Fruit fly (Drosophila melanogaster) whole organism, embryonic: ENCODE measurements around the gene CG6216.

ENCODE experiments used
- BEAF-32 ChIP-seq: fragments of 200-800 bp; sonication (Bioruptor generic); optimal IDR thresholded peaks from 3 replicates; lab custom pipeline; 2017; ENCODE audit warnings: missing biosample characterization, missing genetic modification characterization, mild to moderate bottlenecking, moderate library complexity, missing genetic modification reagents
- Bgb ChIP-seq: fragments of 200-800 bp; sonication (Bioruptor generic); IDR thresholded peaks from 2 replicates; pipeline ENCODE4 v1.3.6; 2022; ENCODE audit warnings: missing biosample characterization, missing genetic modification characterization; ENCODE audit not compliant: partially characterized antibody
- BtbVII ChIP-seq: fragments of 200-800 bp; sonication (Bioruptor generic); optimal IDR thresholded peaks from 3 replicates; lab custom pipeline; 2017; ENCODE audit warnings: missing biosample characterization, mild to moderate bottlenecking, missing genetic modification characterization
- Bteb2 ChIP-seq: fragments of 200-800 bp; sonication (Bioruptor generic); optimal IDR thresholded peaks from 2 replicates; lab custom pipeline; 2016; ENCODE audit warnings: missing biosample characterization, missing genetic modification characterization
- CG11247 ChIP-seq: fragments of 200-800 bp; sonication (Bioruptor generic); IDR thresholded peaks from 2 replicates; pipeline ENCODE4 v1.3.6; 2022; ENCODE audit warnings: missing biosample characterization, missing genetic modification characterization
- CG11398 ChIP-seq: fragments of 200-800 bp; sonication (Bioruptor generic); optimal IDR thresholded peaks from 2 replicates; lab custom pipeline; 2016; ENCODE audit warnings: missing biosample characterization, missing genetic modification characterization
- CG11456 ChIP-seq: fragments of 200-800 bp; sonication (Bioruptor generic); IDR thresholded peaks from 3 replicates; pipeline ENCODE4 v1.3.6; 2022; ENCODE audit warnings: missing biosample characterization, missing genetic modification characterization
- CG12219 ChIP-seq: fragments of 200-800 bp; sonication (Bioruptor generic); optimal IDR thresholded peaks from 3 replicates; lab custom pipeline; 2018; ENCODE audit warnings: missing biosample characterization, mild to moderate bottlenecking, missing genetic modification characterization
- CG12236 ChIP-seq: fragments of 200-800 bp; sonication (Bioruptor generic); optimal IDR thresholded peaks from 2 replicates; lab custom pipeline; 2016; ENCODE audit warnings: missing biosample characterization, missing genetic modification characterization
- CG12391 ChIP-seq: fragments of 200-800 bp; sonication (Bioruptor generic); optimal IDR thresholded peaks from 3 replicates; lab custom pipeline; 2018; ENCODE audit warnings: missing biosample characterization, mild to moderate bottlenecking, missing genetic modification characterization, moderate library complexity
- CG14441 ChIP-seq: fragments of 200-800 bp; sonication (Bioruptor generic); IDR thresholded peaks from 2 replicates; pipeline ENCODE4 v1.3.6; 2022; ENCODE audit warnings: missing biosample characterization, missing genetic modification characterization
- CG1529 ChIP-seq: fragments of 200-800 bp; sonication (Bioruptor generic); optimal IDR thresholded peaks from 3 replicates; lab custom pipeline; 2018; ENCODE audit warnings: missing biosample characterization, missing genetic modification characterization
- CG17385 ChIP-seq: fragments of 200-800 bp; sonication (Bioruptor generic); optimal IDR thresholded peaks from 3 replicates; lab custom pipeline; 2018; ENCODE audit warnings: missing biosample characterization, mild to moderate bottlenecking, missing genetic modification characterization
- CG1792 ChIP-seq: fragments of 200-800 bp; sonication (Bioruptor generic); optimal IDR thresholded peaks from 2 replicates; lab custom pipeline; 2016; ENCODE audit warnings: missing biosample characterization, missing genetic modification characterization
- CG30431 ChIP-seq: fragments of 200-800 bp; sonication (Bioruptor generic); optimal IDR thresholded peaks from 2 replicates; lab custom pipeline; 2017; ENCODE audit warnings: missing biosample characterization, missing genetic modification characterization
- CG3281 ChIP-seq: fragments of 200-800 bp; sonication (Bioruptor generic); optimal IDR thresholded peaks from 3 replicates; lab custom pipeline; 2017; ENCODE audit warnings: missing biosample characterization, mild to moderate bottlenecking, missing genetic modification characterization
- CG33213 ChIP-seq: fragments of 200-800 bp; sonication (Bioruptor generic); optimal IDR thresholded peaks from 3 replicates; lab custom pipeline; 2016; ENCODE audit warnings: missing biosample characterization, missing genetic modification characterization
- CG34376 ChIP-seq: fragments of 200-800 bp; sonication (Bioruptor generic); optimal IDR thresholded peaks from 2 replicates; lab custom pipeline; 2018; ENCODE audit warnings: missing biosample characterization, mild to moderate bottlenecking, missing genetic modification characterization
- CG5245 ChIP-seq: fragments of 200-800 bp; sonication (Bioruptor generic); optimal IDR thresholded peaks from 3 replicates; lab custom pipeline; 2016; ENCODE audit warnings: missing biosample characterization, missing genetic modification characterization
- CG8281 ChIP-seq: fragments of 200-800 bp; sonication (Bioruptor generic); optimal IDR thresholded peaks from 2 replicates; lab custom pipeline; 2018; ENCODE audit warnings: missing biosample characterization, mild to moderate bottlenecking, missing genetic modification characterization, moderate library complexity
- CG8765 ChIP-seq: fragments of 200-800 bp; sonication (Bioruptor generic); IDR thresholded peaks from 2 replicates; pipeline ENCODE4 v1.3.6; 2022; ENCODE audit warnings: missing biosample characterization, missing genetic modification characterization
- Drgx ChIP-seq: fragments of 200-800 bp; sonication (Bioruptor generic); IDR thresholded peaks from 2 replicates; pipeline ENCODE4 v1.3.6; 2022; ENCODE audit warnings: missing biosample characterization, missing genetic modification characterization
- Ets97D ChIP-seq: fragments of 200-800 bp; sonication (Bioruptor generic); optimal IDR thresholded peaks from 3 replicates; lab custom pipeline; 2016; ENCODE audit warnings: missing biosample characterization, missing genetic modification characterization
- Fer1 ChIP-seq: fragments of 200-800 bp; sonication (Bioruptor generic); optimal IDR thresholded peaks from 2 replicates; lab custom pipeline; 2017; ENCODE audit warnings: missing biosample characterization, mild to moderate bottlenecking, missing genetic modification characterization
- H2.0 ChIP-seq: fragments of 200-800 bp; sonication (Bioruptor generic); IDR thresholded peaks from 2 replicates; pipeline ENCODE4 v1.3.6; 2022; ENCODE audit warnings: missing biosample characterization, missing genetic modification characterization
- Hmr ChIP-seq: fragments of 200-800 bp; sonication (Bioruptor generic); optimal IDR thresholded peaks from 3 replicates; lab custom pipeline; 2017; ENCODE audit warnings: mild to moderate bottlenecking, missing biosample characterization, missing genetic modification reagents, missing genetic modification characterization
- Kr ChIP-seq: fragments of 200-800 bp; sonication (Bioruptor generic); optimal IDR thresholded peaks from 2 replicates; lab custom pipeline; 2017; ENCODE audit warnings: missing biosample characterization, mild to moderate bottlenecking, missing genetic modification characterization
- Lim3 ChIP-seq: fragments of 200-800 bp; sonication (Bioruptor generic); IDR thresholded peaks from 2 replicates; pipeline ENCODE4 v1.3.6; 2022; ENCODE audit warnings: missing biosample characterization, missing genetic modification characterization
- Myb ChIP-seq: fragments of 200-800 bp; sonication (Bioruptor generic); optimal IDR thresholded peaks from 2 replicates; lab custom pipeline; 2016; ENCODE audit warnings: missing biosample characterization, missing genetic modification characterization
- Sox100B ChIP-seq: fragments of 200-800 bp; sonication (Bioruptor generic); optimal IDR thresholded peaks from 3 replicates; lab custom pipeline; 2018; ENCODE audit warnings: missing biosample characterization, mild to moderate bottlenecking, missing genetic modification characterization
- Sry-β ChIP-seq: fragments of 200-800 bp; sonication (Bioruptor generic); optimal IDR thresholded peaks from 2 replicates; lab custom pipeline; 2018; ENCODE audit warnings: missing biosample characterization, mild to moderate bottlenecking, missing genetic modification characterization, moderate library complexity
- ac ChIP-seq: fragments of 200-800 bp; sonication (Bioruptor generic); optimal IDR thresholded peaks from 3 replicates; lab custom pipeline; 2017; ENCODE audit warnings: missing biosample characterization, mild to moderate bottlenecking, missing genetic modification characterization
- al ChIP-seq: fragments of 200-800 bp; sonication (Bioruptor generic); IDR thresholded peaks from 2 replicates; pipeline ENCODE4 v1.3.6; 2022; ENCODE audit warnings: missing biosample characterization, missing genetic modification characterization
- cas ChIP-seq: fragments of 200-800 bp; sonication (Bioruptor generic); IDR thresholded peaks from 2 replicates; pipeline ENCODE4 v1.3.6; 2022; ENCODE audit warnings: missing biosample characterization, missing genetic modification characterization
- crol ChIP-seq: fragments of 200-800 bp; sonication (Bioruptor generic); IDR thresholded peaks from 2 replicates; pipeline ENCODE4 v1.3.6; 2022; ENCODE audit warnings: missing biosample characterization, missing genetic modification characterization
- eve ChIP-seq, 2 experiments: fragments of >200 bp; optimal IDR thresholded peaks; 2 replicates each; lab custom pipeline; 2017; ENCODE audit warnings: missing biosample characterization in 2 of 2, missing genetic modification characterization in 2 of 2
- fru ChIP-seq: fragments of >200 bp; optimal IDR thresholded peaks from 2 replicates; lab custom pipeline; 2017
- fu2 ChIP-seq: fragments of 200-800 bp; sonication (Bioruptor generic); optimal IDR thresholded peaks from 2 replicates; lab custom pipeline; 2016; ENCODE audit warnings: missing biosample characterization, missing genetic modification characterization
- grn ChIP-seq: fragments of 200-800 bp; sonication (Bioruptor generic); optimal IDR thresholded peaks from 3 replicates; lab custom pipeline; 2017; ENCODE audit warnings: missing biosample characterization, missing genetic modification characterization
- hb ChIP-seq: fragments of 200-800 bp; sonication (Bioruptor generic); IDR thresholded peaks from 3 replicates; pipeline ENCODE4 v1.3.6; 2022; ENCODE audit warnings: missing biosample characterization, missing genetic modification characterization; ENCODE audit not compliant: partially characterized antibody
- jing ChIP-seq: fragments of 200-800 bp; sonication (Bioruptor generic); optimal IDR thresholded peaks from 2 replicates; lab custom pipeline; 2018; ENCODE audit warnings: missing biosample characterization, mild to moderate bottlenecking, missing genetic modification characterization
- lmd ChIP-seq: fragments of 200-800 bp; sonication (Bioruptor generic); IDR thresholded peaks from 2 replicates; pipeline ENCODE4 v1.3.6; 2022; ENCODE audit warnings: missing biosample characterization, missing genetic modification characterization
- lov ChIP-seq, 2 experiments: fragments of 200-800 bp in 1 of 2; fragments of >200 bp in 1 of 2; sonication (Bioruptor generic) in 1 of 2; IDR thresholded peaks in 1 of 2; optimal IDR thresholded peaks in 1 of 2; 2 replicates in 1 of 2; 3 replicates in 1 of 2; pipeline versions ENCODE4 v1.3.6 to Lab custom; 2017 to 2022; ENCODE audit warnings: missing biosample characterization in 1 of 2, missing genetic modification characterization in 1 of 2
- nau ChIP-seq: fragments of 200-800 bp; sonication (Bioruptor generic); optimal IDR thresholded peaks from 3 replicates; lab custom pipeline; 2017; ENCODE audit warnings: missing biosample characterization, mild to moderate bottlenecking, missing genetic modification characterization, missing genetic modification reagents
- pnt ChIP-seq: fragments of 200-800 bp; sonication (Bioruptor generic); optimal IDR thresholded peaks from 3 replicates; lab custom pipeline; 2016; ENCODE audit warnings: missing biosample characterization, missing genetic modification characterization
- repo ChIP-seq: fragments of 200-800 bp; sonication (Bioruptor generic); optimal IDR thresholded peaks from 2 replicates; lab custom pipeline; 2016; ENCODE audit warnings: missing biosample characterization, missing genetic modification characterization
- schlank ChIP-seq: fragments of 200-800 bp; sonication (Bioruptor generic); optimal IDR thresholded peaks from 2 replicates; lab custom pipeline; 2018; ENCODE audit warnings: missing biosample characterization, mild to moderate bottlenecking, missing genetic modification characterization
- slou ChIP-seq: fragments of 200-800 bp; sonication (Bioruptor generic); optimal IDR thresholded peaks from 3 replicates; lab custom pipeline; 2016; ENCODE audit warnings: missing biosample characterization, missing genetic modification characterization
- sug ChIP-seq: fragments of 200-800 bp; optimal IDR thresholded peaks from 2 replicates; lab custom pipeline; 2019; ENCODE audit warnings: missing biosample characterization, mild to moderate bottlenecking, missing genetic modification characterization, moderate library complexity
- tll ChIP-seq, 2 experiments: fragments of 200-800 bp in 1 of 2; fragments of >200 bp in 1 of 2; sonication (Bioruptor generic) in 1 of 2; optimal IDR thresholded peaks; 2 replicates each; lab custom pipeline; 2017 to 2019; ENCODE audit warnings: missing biosample characterization in 2 of 2, missing genetic modification characterization in 2 of 2, mild to moderate bottlenecking in 1 of 2, moderate library complexity in 1 of 2
- tup ChIP-seq: fragments of 200-800 bp; sonication (Bioruptor generic); optimal IDR thresholded peaks from 2 replicates; lab custom pipeline; 2016; ENCODE audit warnings: missing biosample characterization, mild to moderate bottlenecking, missing genetic modification characterization, moderate library complexity
- unc-4 ChIP-seq: fragments of 200-800 bp; sonication (Bioruptor generic); IDR thresholded peaks from 2 replicates; pipeline ENCODE4 v1.3.6; 2022; ENCODE audit warnings: missing biosample characterization, missing genetic modification characterization; ENCODE audit not compliant: partially characterized antibody

Gene CG6216

DNA sequence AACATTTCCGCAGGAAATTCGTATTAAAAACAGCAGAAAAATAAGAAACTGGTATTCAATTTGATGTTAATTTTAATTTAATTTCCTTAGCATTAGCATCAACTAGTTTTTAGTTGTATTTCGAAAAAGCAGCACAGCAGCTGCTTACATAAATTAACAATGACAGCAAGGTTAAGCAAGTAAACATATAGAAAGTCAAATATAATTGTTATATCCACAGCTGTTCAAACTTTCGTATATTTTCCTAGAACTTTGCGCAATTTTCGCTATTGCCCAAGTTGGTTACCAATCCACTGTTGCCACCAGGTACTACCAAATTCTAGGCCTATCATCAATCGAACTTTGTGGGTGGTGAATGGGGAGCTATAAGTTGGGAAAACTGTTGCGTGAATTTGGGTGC, 39.4 kb upstream of the CG6216 start (continued):
- TF ChIP-seq Hmr: peak; percentile 45
- no peak for TF ChIP-seq unc-4
- no peak for TF ChIP-seq Sry-β
- no peak for TF ChIP-seq tll (GFP tag; optimal IDR thresholded peaks at IDR 0.05; lab: Kevin White, UChicago)
- peak; percentile 29 for TF ChIP-seq CG3281 (GFP tag; lab: Kevin White, UChicago)
- no peak for TF ChIP-seq Ets97D (GFP tag; lab: Kevin White, UChicago)
- TF ChIP-seq fru (lab: Kevin White, UChicago): no peak
- TF ChIP-seq CG1529 (GFP tag; lab: Kevin White, UChicago): no peak
- no peak for TF ChIP-seq nau (GFP tag; lab: Kevin White, UChicago)
- TF ChIP-seq CG34376 (GFP tag; lab: Kevin White, UChicago): no peak
- TF ChIP-seq Sox100B (GFP tag; lab: Kevin White, UChicago): no peak
- no peak for TF ChIP-seq hb (GFP tag; lab: Robert Waterston, UW)
- TF ChIP-seq CG11247 (GFP tag; lab: Robert Waterston, UW): 0 out of 2 replicates have a peak, but pooled peaks have one; percentile 7

DNA sequence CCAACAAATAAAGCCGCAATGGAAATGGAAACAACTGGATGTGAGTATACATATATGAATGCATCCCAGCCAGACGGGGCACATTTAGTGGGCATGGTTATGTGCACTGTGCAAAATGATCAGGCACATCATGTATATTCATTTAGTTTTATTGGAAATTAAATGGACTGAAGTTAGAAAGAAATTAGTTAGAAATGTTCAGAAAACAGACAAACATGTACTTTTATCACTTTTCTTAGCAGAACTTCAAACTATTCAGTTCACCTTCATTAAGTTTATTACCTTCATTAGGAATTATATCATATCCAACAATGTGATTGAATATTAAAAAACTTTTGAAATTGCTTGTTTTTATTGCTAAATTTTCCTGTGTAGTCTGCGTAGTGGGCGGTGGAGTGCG, 36.2 kb upstream of the CG6216 start:
- TF ChIP-seq Lim3 (GFP tag; lab: Robert Waterston, UW) (no peak), CG12236 (no peak), cas (no peak), CG12219 (no peak), CG12391 (tag; lab: Kevin White, UChicago) (no peak), slou (GFP tag; lab: Kevin White, UChicago) (no peak), Kr (GFP tag; lab: Kevin White, UChicago) (no peak), BtbVII (GFP tag; lab: Kevin White, UChicago) (no peak), CG8765 (no peak), CG14441 (GFP tag; lab: Robert Waterston, UW) (no peak), tup (GFP tag; lab: Kevin White, UChicago) (no peak), CG11456 (no peak), lov (optimal IDR thresholded peaks at IDR 0.05; lab: Kevin White, UChicago) (no peak), lov (GFP tag; IDR thresholded peaks at IDR 0.05; lab: Robert Waterston, UW) (no peak), Myb (GFP tag; lab: Kevin White, UChicago) (no peak), lmd (no peak), fu2 (GFP tag; lab: Kevin White, UChicago) (no peak), grn (no peak), Bteb2 (GFP tag; lab: Kevin White, UChicago) (no peak), jing (GFP tag; lab: Kevin White, UChicago) (no peak)

DNA sequence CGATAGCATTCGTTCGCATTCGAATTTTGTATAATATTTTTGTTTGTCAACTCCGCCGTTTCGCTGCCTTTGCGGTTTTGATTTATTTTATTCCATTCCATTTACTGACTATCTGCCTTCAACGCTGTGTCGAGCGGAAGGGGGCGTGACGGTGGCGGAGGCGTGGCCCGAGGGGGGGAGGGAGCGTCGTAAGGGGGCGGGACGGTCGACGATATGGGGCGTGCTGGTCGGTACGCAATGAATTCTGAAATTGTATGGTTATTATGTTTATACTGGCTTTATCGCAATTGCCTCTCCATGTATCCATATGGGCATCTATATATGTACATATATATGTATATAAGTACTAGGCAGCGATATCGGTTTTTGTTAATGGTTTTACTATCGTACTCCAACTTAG, 33.4 kb upstream of the CG6216 start:
- TF ChIP-seq schlank (no peak), repo (no peak), sug (tag; lab: Kevin White, UChicago) (peak; percentile 2), ac (no peak), al (no peak), H2.0 (GFP tag; lab: Robert Waterston, UW) (no peak), CG8281 (no peak), eve (GFP tag; optimal IDR thresholded peaks at IDR 0.05; lab: Kevin White, UChicago) (no peak), crol (GFP tag; lab: Robert Waterston, UW) (peak; percentile 76), BEAF-32 (no peak), CG1792 (GFP tag; lab: Kevin White, UChicago) (no peak), CG33213 (no peak), Bgb (GFP tag; lab: Robert Waterston, UW) (no peak), Drgx (GFP tag; lab: Robert Waterston, UW) (no peak), pnt (GFP tag; lab: Kevin White, UChicago) (no peak), Fer1 (no peak), CG17385 (GFP tag; lab: Kevin White, UChicago) (no peak), CG11398 (no peak), CG30431 (GFP tag; lab: Kevin White, UChicago) (no peak), CG5245 (no peak)
